Fruit fly (Drosophila melanogaster): ENCODE data around the gene Skp2.

Gene Skp2

dm6 chr3R:4307664-4308416, 29.6 kb downstream of the Skp2 start, which contains the start of gene MP1 (continued):
- TF ChIP-seq CG6254 (GFP tag; optimal IDR thresholded peaks at IDR 0.05) (no peak), croc (GFP tag; conservative IDR thresholded peaks at IDR 0.05) (no peak), CG12744 (GFP tag; optimal IDR thresholded peaks at IDR 0.05) (no peak), CG9817 (tag; optimal IDR thresholded peaks at IDR 0.05) (no peak), CG2116 (GFP tag; optimal IDR thresholded peaks at IDR 0.05) (no peak), CG10462 (GFP tag; optimal IDR thresholded peaks at IDR 0.05) (no peak), CG15011 (GFP tag; optimal IDR thresholded peaks at IDR 0.05) (no peak), chm (GFP tag; IDR thresholded peaks at IDR 0.05) (no peak), D19A (tag; optimal IDR thresholded peaks at IDR 0.05) (no peak), CG34376 (GFP tag; optimal IDR thresholded peaks at IDR 0.05) (peak; percentile 79), nom (GFP tag; optimal IDR thresholded peaks at IDR 0.05) (peak; percentile 73), CG10543 (GFP tag; optimal IDR thresholded peaks at IDR 0.05) (peak; percentile 26), MBD-R2 (GFP tag; IDR thresholded peaks at IDR 0.05) (no peak), sna (GFP tag; IDR thresholded peaks at IDR 0.05; ENCODE audit: partially characterized antibody) (peak; percentile 23; the same call in 1 of the 2 replicates), sqz (GFP tag; optimal IDR thresholded peaks at IDR 0.05) (no peak), klu (GFP tag; IDR thresholded peaks at IDR 0.05) (no peak), Fer2 (tag; optimal IDR thresholded peaks at IDR 0.05) (no peak), sens (GFP tag) (peak; percentile 71), ci (GFP tag; IDR thresholded peaks at IDR 0.05) (no peak), Neu2 (GFP tag; optimal IDR thresholded peaks at IDR 0.05; ENCODE audit: borderline replicate concordance) (no peak), tin (GFP tag; optimal IDR thresholded peaks at IDR 0.05) (no peak), CG2199 (GFP tag; IDR thresholded peaks at IDR 0.05) (peak; percentile 59; the same call in 1 of the 3 replicates), stc (GFP tag; IDR thresholded peaks at IDR 0.05) (no peak), lab (GFP tag; optimal IDR thresholded peaks at IDR 0.05) (peak; percentile 21), CG8290 (GFP tag; optimal IDR thresholded peaks at IDR 0.05) (no peak), CG8290 (tag; optimal IDR thresholded peaks at IDR 0.05) (peak in 1 of 2 experiments; percentile 13), CG11695 (GFP tag; IDR thresholded peaks at IDR 0.05) (0 out of 3 replicates have a peak, but pooled peaks have one; percentile 12), gcm2 (GFP tag; optimal IDR thresholded peaks at IDR 0.05) (no peak), ewg (GFP tag; optimal IDR thresholded peaks at IDR 0.05) (no peak), Dref (GFP tag; IDR thresholded peaks at IDR 0.05) (no peak), CG1603 (tag; optimal IDR thresholded peaks at IDR 0.05) (no peak), Deaf1 (tag; optimal IDR thresholded peaks at IDR 0.05) (no peak), chinmo (GFP tag; IDR thresholded peaks at IDR 0.05; ENCODE audit: partially characterized antibody) (peak; percentile 69; the same call in 2 of the 4 replicates), bbx (GFP tag; IDR thresholded peaks at IDR 0.05; ENCODE audit: partially characterized antibody) (0 out of 2 replicates have a peak, but pooled peaks have one; percentile 7), nerfin-1 (tag; optimal IDR thresholded peaks at IDR 0.05) (peak; percentile 8), CG2120 (GFP tag; optimal IDR thresholded peaks at IDR 0.05) (no peak), CrebB (tag; optimal IDR thresholded peaks at IDR 0.05) (no peak), Asciz (GFP tag; optimal IDR thresholded peaks at IDR 0.05) (no peak), phol (tag; optimal IDR thresholded peaks at IDR 0.05) (no peak), B-H2 (GFP tag; optimal IDR thresholded peaks at IDR 0.05) (no peak), Lhr (GFP tag; optimal IDR thresholded peaks at IDR 0.05) (no peak), CG11093 (GFP tag; IDR thresholded peaks at IDR 0.05) (no peak)
